Worm (Caenorhabditis elegans) whole organism, late embryonic: ENCODE results near the gene nspc-9.

Source experiments
- C08G9.2 ChIP-seq: sonication (generic microtip); optimal IDR thresholded peaks from 2 replicates; lab custom pipeline; 2016; ENCODE audit warnings: mild to moderate bottlenecking, missing genetic modification characterization, moderate library complexity, missing compliant biosample characterization
- K02D7.2 ChIP-seq: sonication (generic microtip); optimal IDR thresholded peaks from 2 replicates; lab custom pipeline; 2017; ENCODE audit warnings: mild to moderate bottlenecking, missing genetic modification characterization, missing compliant biosample characterization
- K09A11.1 ChIP-seq: sonication (generic microtip); optimal IDR thresholded peaks from 2 replicates; lab custom pipeline; 2017; ENCODE audit warnings: antibody characterized with exemption, mild to moderate bottlenecking, missing genetic modification characterization, missing compliant biosample characterization; ENCODE audit not compliant: insufficient read depth
- ahr-1 ChIP-seq: sonication (generic microtip); optimal IDR thresholded peaks from 2 replicates; lab custom pipeline; 2016; ENCODE audit warnings: missing genetic modification characterization, missing compliant biosample characterization
- ceh-2 ChIP-seq: sonication (generic microtip); optimal IDR thresholded peaks from 2 replicates; lab custom pipeline; 2016; ENCODE audit warnings: missing genotype, missing genetic modification characterization, missing compliant biosample characterization
- ceh-24 ChIP-seq: sonication (generic microtip); optimal IDR thresholded peaks from 2 replicates; lab custom pipeline; 2016; ENCODE audit warnings: mild to moderate bottlenecking, missing genetic modification characterization, missing compliant biosample characterization
- ceh-30 ChIP-seq: fragments of 150-350 bp; optimal IDR thresholded peaks from 2 replicates; lab custom pipeline; 2014; ENCODE audit warnings: missing biosample characterization, missing genetic modification characterization
- ceh-31 ChIP-seq: sonication (generic microtip); optimal IDR thresholded peaks from 2 replicates; lab custom pipeline; 2016; ENCODE audit warnings: missing genetic modification characterization, missing compliant biosample characterization
- ceh-34 ChIP-seq: sonication (generic microtip); optimal IDR thresholded peaks from 2 replicates; lab custom pipeline; 2016; ENCODE audit warnings: mild to moderate bottlenecking, missing genetic modification characterization, missing compliant biosample characterization
- ceh-45 ChIP-seq: fragments of 200-800 bp; sonication (Bioruptor generic); IDR thresholded peaks from 2 replicates; pipeline ENCODE4 v1.3.6; 2022; ENCODE audit warnings: missing genetic modification reagents, missing genetic modification characterization, missing compliant biosample characterization
- ceh-48 ChIP-seq: sonication (generic microtip); optimal IDR thresholded peaks from 2 replicates; lab custom pipeline; 2016; ENCODE audit warnings: missing genetic modification characterization, inconsistent platforms, missing compliant biosample characterization
- ceh-9 ChIP-seq: sonication (generic microtip); optimal IDR thresholded peaks from 2 replicates; lab custom pipeline; 2016; ENCODE audit warnings: mild to moderate bottlenecking, missing genetic modification characterization, inconsistent platforms, missing compliant biosample characterization
- che-1 ChIP-seq: sonication (generic microtip); optimal IDR thresholded peaks from 2 replicates; lab custom pipeline; 2016; ENCODE audit warnings: mild to moderate bottlenecking, missing genetic modification characterization, missing compliant biosample characterization
- dve-1 ChIP-seq: sonication (generic microtip); optimal IDR thresholded peaks from 2 replicates; lab custom pipeline; 2017; ENCODE audit warnings: antibody characterized with exemption, mild to moderate bottlenecking, missing genetic modification characterization, missing compliant biosample characterization
- elt-2 ChIP-seq: sonication (generic microtip); optimal IDR thresholded peaks from 2 replicates; lab custom pipeline; 2016; ENCODE audit warnings: missing genetic modification reagents, missing genetic modification characterization, missing compliant biosample characterization
- elt-4 ChIP-seq: sonication (generic microtip); optimal IDR thresholded peaks from 2 replicates; lab custom pipeline; 2016; ENCODE audit warnings: missing genetic modification characterization, missing compliant biosample characterization
- ets-4 ChIP-seq: sonication (generic microtip); optimal IDR thresholded peaks from 2 replicates; lab custom pipeline; 2016; ENCODE audit warnings: missing genetic modification characterization, missing compliant biosample characterization
- hlh-15 ChIP-seq: sonication (generic microtip); optimal IDR thresholded peaks from 2 replicates; lab custom pipeline; 2016; ENCODE audit warnings: missing genetic modification characterization, missing compliant biosample characterization
- hlh-6 ChIP-seq: sonication (generic microtip); optimal IDR thresholded peaks from 2 replicates; lab custom pipeline; 2016; ENCODE audit warnings: missing genotype, missing genetic modification characterization, missing compliant biosample characterization
- madf-2 ChIP-seq: sonication (generic microtip); optimal IDR thresholded peaks from 2 replicates; lab custom pipeline; 2017; ENCODE audit warnings: missing genetic modification characterization, missing compliant biosample characterization
- mec-3 ChIP-seq: sonication (generic microtip); optimal IDR thresholded peaks from 2 replicates; lab custom pipeline; 2016; ENCODE audit warnings: borderline replicate concordance, missing genetic modification characterization, missing compliant biosample characterization
- nhr-232 ChIP-seq: sonication (generic microtip); optimal IDR thresholded peaks from 2 replicates; lab custom pipeline; 2016; ENCODE audit warnings: missing genetic modification characterization, missing compliant biosample characterization
- npax-4 ChIP-seq: sonication (generic microtip); optimal IDR thresholded peaks from 2 replicates; lab custom pipeline; 2016; ENCODE audit warnings: missing genetic modification characterization, missing compliant biosample characterization
- odd-2 ChIP-seq: sonication (generic microtip); optimal IDR thresholded peaks from 2 replicates; lab custom pipeline; 2017; ENCODE audit warnings: antibody characterized with exemption, mild to moderate bottlenecking, missing genetic modification characterization, missing compliant biosample characterization
- pag-3 ChIP-seq: sonication (generic microtip); optimal IDR thresholded peaks from 2 replicates; lab custom pipeline; 2016; ENCODE audit warnings: missing compliant biosample characterization, missing genetic modification characterization, borderline replicate concordance
- pat-9 ChIP-seq: fragments of 200-800 bp; sonication (Bioruptor generic); optimal IDR thresholded peaks from 2 replicates; lab custom pipeline; 2018; ENCODE audit warnings: mild to moderate bottlenecking, missing genetic modification characterization, moderate library complexity, missing compliant biosample characterization
- pha-2 ChIP-seq: sonication (generic microtip); optimal IDR thresholded peaks from 2 replicates; lab custom pipeline; 2017; ENCODE audit warnings: mild to moderate bottlenecking, missing genetic modification characterization, missing compliant biosample characterization
- pha-4 ChIP-seq: fragments of 150-350 bp; optimal IDR thresholded peaks from 2 replicates; lab custom pipeline; 2018; ENCODE audit warnings: missing biosample characterization, missing genetic modification reagents, missing genetic modification characterization
- pqm-1 ChIP-seq: sonication (generic microtip); optimal IDR thresholded peaks from 2 replicates; lab custom pipeline; 2016; ENCODE audit warnings: missing genetic modification characterization, missing compliant biosample characterization
- rnt-1 ChIP-seq: sonication (generic microtip); optimal IDR thresholded peaks from 2 replicates; lab custom pipeline; 2016; ENCODE audit warnings: missing genetic modification characterization, missing compliant biosample characterization
- sdc-2 ChIP-seq: sonication (generic microtip); optimal IDR thresholded peaks from 2 replicates; lab custom pipeline; 2016; ENCODE audit warnings: missing genotype, missing genetic modification characterization, missing compliant biosample characterization
- ttx-3 ChIP-seq: sonication (generic microtip); optimal IDR thresholded peaks from 2 replicates; lab custom pipeline; 2016; ENCODE audit warnings: missing genetic modification reagents, missing genetic modification characterization, missing compliant biosample characterization
- unc-3 ChIP-seq, 2 experiments: fragments of 200-800 bp in 1 of 2; sonication (Bioruptor generic) in 1 of 2; sonication (generic microtip) in 1 of 2; conservative IDR thresholded peaks in 1 of 2; optimal IDR thresholded peaks in 1 of 2; 2 replicates each; pipeline versions ENCODE4 v1.3.6 to Lab custom; 2016 to 2022; ENCODE audit warnings: missing compliant biosample characterization in 2 of 2, missing genetic modification characterization in 2 of 2, missing genetic modification reagents in 1 of 2
- unc-42 ChIP-seq: sonication (generic microtip); optimal IDR thresholded peaks from 2 replicates; lab custom pipeline; 2016; ENCODE audit warnings: missing genotype, missing genetic modification characterization, missing compliant biosample characterization
- unc-86 ChIP-seq: sonication (generic microtip); optimal IDR thresholded peaks from 2 replicates; lab custom pipeline; 2016; ENCODE audit warnings: missing genetic modification characterization, missing compliant biosample characterization

Gene nspc-9

ce11 chrX:12347822-12348221 lies 4.6 kb upstream of the nspc-9 start (continued):
- no peak for TF ChIP-seq K02D7.2 (tag; lab: Kevin White, UChicago)
- TF ChIP-seq nhr-232: peak; percentile 36
- no peak for TF ChIP-seq hlh-6 (tag; lab: Kevin White, UChicago)
- TF ChIP-seq, all 69 proteins: peak for 6

- no peak for TF ChIP-seq pha-2 (tag; lab: Kevin White, UChicago)
- no peak for TF ChIP-seq pag-3 (tag; lab: Kevin White, UChicago)
- no peak for TF ChIP-seq unc-86 (tag; lab: Kevin White, UChicago)
- TF ChIP-seq ceh-9 (tag; lab: Kevin White, UChicago): no peak
- no peak for TF ChIP-seq hlh-6 (tag; lab: Kevin White, UChicago)
- no peak for TF ChIP-seq ceh-2 (tag; lab: Kevin White, UChicago)
- TF ChIP-seq pha-4 (tag; lab: Kevin White, UChicago): no peak
- TF ChIP-seq mec-3: no peak
- no peak for TF ChIP-seq K09A11.1 (tag; lab: Kevin White, UChicago)
- TF ChIP-seq ceh-30: no peak
- TF ChIP-seq rnt-1 (tag; lab: Kevin White, UChicago): no peak
- TF ChIP-seq, all 69 proteins: peak for 0
Measured at ce11 chrX:12346729-12347128, 3.5 kb upstream of the nspc-9 start, which contains the start of gene F42F12.11. TSS of gene F42F12.11 (plus strand) at chrX:12347029.

- TF ChIP-seq ahr-1 (tag; lab: Kevin White, UChicago): no peak
- TF ChIP-seq pqm-1 (tag; lab: Kevin White, UChicago): no peak
- TF ChIP-seq ets-4: no peak
Measured at ce11 chrX:12341338-12341737, 1.8 kb downstream of the nspc-9 start, which contains the start of gene zig-2. TSS of gene zig-2 (minus strand) at chrX:12341438.

ce11 chrX:12337846-12338490 lies 5.2 kb downstream of the nspc-9 start, which contains the start of gene srd-44:
TSS of gene srd-44 (plus strand) at chrX:12338440.
- TF ChIP-seq ttx-3 (tag; lab: Kevin White, UChicago) (peak; percentile 23), odd-2 (tag; lab: Kevin White, UChicago) (no peak), ceh-2 (tag; lab: Kevin White, UChicago) (no peak), sdc-2 (tag; lab: Kevin White, UChicago) (peak; percentile 9), pat-9 (tag; lab: Kevin White, UChicago) (no peak), ets-4 (no peak), elt-2 (peak; percentile 27), che-1 (tag; lab: Kevin White, UChicago) (peak; percentile 42)

ce11 chrX:12335808-12336207 lies 7.4 kb downstream of the nspc-9 start, which contains the start of gene srd-48:
TSS of gene srd-48 (plus strand) at chrX:12336108.
- TF ChIP-seq elt-4 (tag; lab: Kevin White, UChicago): no peak
- TF ChIP-seq pag-3 (tag; lab: Kevin White, UChicago): no peak
- no peak for TF ChIP-seq unc-3 (GFP tag; conservative IDR thresholded peaks at IDR 0.05; lab: Robert Waterston, UW)
- TF ChIP-seq unc-3 (tag; optimal IDR thresholded peaks at IDR 0.05; lab: Kevin White, UChicago): no peak
- TF ChIP-seq ceh-45 (GFP tag; lab: Robert Waterston, UW): no peak
- TF ChIP-seq elt-2: no peak
- TF ChIP-seq che-1 (tag; lab: Kevin White, UChicago): no peak
- no peak for TF ChIP-seq dve-1 (tag; lab: Kevin White, UChicago)
- no peak for TF ChIP-seq C08G9.2 (tag; lab: Kevin White, UChicago)
- no peak for TF ChIP-seq madf-2 (tag; lab: Kevin White, UChicago)
- TF ChIP-seq ceh-48 (tag; lab: Kevin White, UChicago): no peak
- TF ChIP-seq ttx-3 (tag; lab: Kevin White, UChicago): no peak
- no peak for TF ChIP-seq unc-86 (tag; lab: Kevin White, UChicago)
- no peak for TF ChIP-seq hlh-15
- TF ChIP-seq ceh-34 (tag; lab: Kevin White, UChicago): no peak
- TF ChIP-seq npax-4 (tag; lab: Kevin White, UChicago): no peak
- no peak for TF ChIP-seq ceh-30
- no peak for TF ChIP-seq ceh-24 (tag; lab: Kevin White, UChicago)
- TF ChIP-seq ceh-9 (tag; lab: Kevin White, UChicago): no peak
- TF ChIP-seq ceh-31 (tag; lab: Kevin White, UChicago): no peak
- TF ChIP-seq unc-42: no peak
